Worm (Caenorhabditis elegans) whole organism, young adult: ENCODE results near the gene T27E4.7.

Experiments
- B0019.2 ChIP-seq: fragments of 200-800 bp; sonication (Bioruptor generic); conservative IDR thresholded peaks from 2 replicates; pipeline ENCODE4 v1.3.6; 2022; ENCODE audit warnings: missing genetic modification reagents, missing genetic modification characterization, missing compliant biosample characterization
- B0035.1 ChIP-seq: sonication (generic microtip); optimal IDR thresholded peaks from 2 replicates; lab custom pipeline; 2016; ENCODE audit warnings: missing genetic modification characterization, mild to moderate bottlenecking, missing compliant biosample characterization, missing genotype, missing genetic modification reagents
- C17E4.6 ChIP-seq: fragments of 200-800 bp; sonication (Bioruptor generic); IDR thresholded peaks from 2 replicates; pipeline ENCODE4 v1.3.6; 2022; ENCODE audit warnings: missing genetic modification reagents, missing genetic modification characterization, missing compliant biosample characterization
- F22D6.2 ChIP-seq: sonication (generic microtip); optimal IDR thresholded peaks from 2 replicates; lab custom pipeline; 2016; ENCODE audit warnings: mild to moderate bottlenecking, missing genetic modification characterization, missing compliant biosample characterization
- F49E8.2 ChIP-seq: sonication (generic microtip); optimal IDR thresholded peaks from 3 replicates; lab custom pipeline; 2017; ENCODE audit warnings: missing genetic modification characterization, mild to moderate bottlenecking, missing compliant biosample characterization, antibody characterized with exemption, moderate library complexity; ENCODE audit not compliant: insufficient read depth
- F55B11.4 ChIP-seq: sonication (generic microtip); optimal IDR thresholded peaks from 2 replicates; lab custom pipeline; 2016; ENCODE audit warnings: missing compliant biosample characterization, missing genetic modification characterization, borderline replicate concordance; ENCODE audit not compliant: insufficient read depth
- F57C9.4 ChIP-seq: sonication (generic microtip); optimal IDR thresholded peaks from 2 replicates; lab custom pipeline; 2017; ENCODE audit warnings: mild to moderate bottlenecking, missing genetic modification characterization, missing compliant biosample characterization
- K11D2.4 ChIP-seq: fragments of 200-800 bp; sonication (Bioruptor generic); IDR thresholded peaks from 2 replicates; pipeline ENCODE4 v1.3.6; 2022; ENCODE audit warnings: missing genetic modification reagents, missing genetic modification characterization, missing compliant biosample characterization
- Y95B8A.8 ChIP-seq: fragments of 200-800 bp; sonication (Bioruptor generic); IDR thresholded peaks from 2 replicates; pipeline ENCODE4 v1.3.6; 2022; ENCODE audit warnings: missing genetic modification reagents, missing genetic modification characterization, missing compliant biosample characterization
- akir-1 ChIP-seq: fragments of 200-800 bp; sonication (Bioruptor generic); optimal IDR thresholded peaks from 2 replicates; lab custom pipeline; 2018; ENCODE audit warnings: mild to moderate bottlenecking, missing genetic modification characterization, moderate library complexity, missing compliant biosample characterization
- aptf-2 ChIP-seq: fragments of 200-800 bp; sonication (Bioruptor generic); conservative IDR thresholded peaks from 2 replicates; pipeline ENCODE4 v1.3.6; 2022; ENCODE audit warnings: missing genetic modification reagents, missing genetic modification characterization, missing compliant biosample characterization
- bed-2 ChIP-seq: fragments of 200-800 bp; sonication (Bioruptor generic); IDR thresholded peaks from 2 replicates; pipeline ENCODE4 v1.3.6; 2022; ENCODE audit warnings: missing genetic modification reagents, missing genetic modification characterization, missing compliant biosample characterization
- cebp-1 ChIP-seq, 2 experiments: fragments of 200-800 bp in 1 of 2; sonication (Bioruptor generic) in 1 of 2; sonication (generic microtip) in 1 of 2; IDR thresholded peaks in 1 of 2; optimal IDR thresholded peaks in 1 of 2; 2 replicates each; pipeline versions ENCODE4 v1.3.6 to Lab custom; 2017 to 2022; ENCODE audit warnings: missing compliant biosample characterization in 2 of 2, missing genetic modification characterization in 2 of 2, mild to moderate bottlenecking in 1 of 2, missing genetic modification reagents in 1 of 2, moderate library complexity in 1 of 2
- cebp-2 ChIP-seq: fragments of 200-800 bp; sonication (Bioruptor generic); IDR thresholded peaks from 2 replicates; pipeline ENCODE4 v1.3.6; 2022; ENCODE audit warnings: missing genetic modification characterization, missing compliant biosample characterization
- ceh-100 ChIP-seq: fragments of 200-800 bp; sonication (Bioruptor generic); IDR thresholded peaks from 2 replicates; pipeline ENCODE4 v1.3.6; 2022; ENCODE audit warnings: missing genetic modification reagents, missing genetic modification characterization, missing compliant biosample characterization
- ceh-27 ChIP-seq: fragments of 200-800 bp; sonication (Bioruptor generic); optimal IDR thresholded peaks from 2 replicates; lab custom pipeline; 2018; ENCODE audit warnings: mild to moderate bottlenecking, missing genetic modification characterization, moderate library complexity, missing compliant biosample characterization
- ceh-79 ChIP-seq: sonication (generic microtip); optimal IDR thresholded peaks from 2 replicates; lab custom pipeline; 2017; ENCODE audit warnings: mild to moderate bottlenecking, missing genetic modification characterization, missing compliant biosample characterization
- ceh-91 ChIP-seq: fragments of 200-800 bp; sonication (Bioruptor generic); IDR thresholded peaks from 2 replicates; pipeline ENCODE4 v1.3.6; 2022; ENCODE audit warnings: missing genetic modification reagents, missing genetic modification characterization, missing compliant biosample characterization
- chd-7 ChIP-seq: sonication (generic microtip); optimal IDR thresholded peaks from 2 replicates; lab custom pipeline; 2016; ENCODE audit warnings: mild to moderate bottlenecking, missing genetic modification characterization, moderate library complexity, missing compliant biosample characterization
- dox-1 ChIP-seq: fragments of 200-800 bp; sonication (Bioruptor generic); IDR thresholded peaks from 2 replicates; pipeline ENCODE4 v1.3.6; 2022; ENCODE audit warnings: missing genetic modification reagents, missing genetic modification characterization, missing compliant biosample characterization
- dpff-1 ChIP-seq: sonication (generic microtip); optimal IDR thresholded peaks from 2 replicates; lab custom pipeline; 2017; ENCODE audit warnings: mild to moderate bottlenecking, missing genetic modification characterization, missing compliant biosample characterization
- egl-18 ChIP-seq: fragments of 200-800 bp; sonication (Bioruptor generic); IDR thresholded peaks from 2 replicates; pipeline ENCODE4 v1.3.6; 2022; ENCODE audit warnings: missing genetic modification reagents, missing genetic modification characterization, missing compliant biosample characterization
- ekl-4 ChIP-seq: fragments of 200-800 bp; sonication (Bioruptor generic); IDR thresholded peaks from 2 replicates; pipeline ENCODE4 v1.3.6; 2022; ENCODE audit warnings: missing genetic modification reagents, missing genetic modification characterization, missing compliant biosample characterization
- ets-4 ChIP-seq: fragments of 200-800 bp; sonication (Bioruptor generic); optimal IDR thresholded peaks from 2 replicates; lab custom pipeline; 2018; ENCODE audit warnings: mild to moderate bottlenecking, missing genetic modification characterization, missing compliant biosample characterization
- him-1 ChIP-seq: sonication (generic microtip); optimal IDR thresholded peaks from 2 replicates; lab custom pipeline; 2016; ENCODE audit warnings: missing genotype, missing genetic modification reagents, missing genetic modification characterization, missing compliant biosample characterization
- hlh-12 ChIP-seq: sonication (generic microtip); optimal IDR thresholded peaks from 2 replicates; lab custom pipeline; 2016; ENCODE audit warnings: missing genetic modification characterization, missing compliant biosample characterization
- hlh-26 ChIP-seq: fragments of 200-800 bp; sonication (Bioruptor generic); conservative IDR thresholded peaks from 2 replicates; pipeline ENCODE4 v1.3.6; 2022; ENCODE audit warnings: missing genetic modification reagents, missing genetic modification characterization, missing compliant biosample characterization
- let-526 ChIP-seq: fragments of 200-800 bp; sonication (Bioruptor generic); IDR thresholded peaks from 2 replicates; pipeline ENCODE4 v1.3.6; 2022; ENCODE audit warnings: missing genetic modification reagents, missing genetic modification characterization, missing compliant biosample characterization
- let-607 ChIP-seq, 2 experiments: fragments of 200-800 bp in 1 of 2; sonication (Bioruptor generic) in 1 of 2; sonication (generic microtip) in 1 of 2; optimal IDR thresholded peaks; 2 replicates each; lab custom pipeline; 2016 to 2018; ENCODE audit warnings: mild to moderate bottlenecking in 2 of 2, missing compliant biosample characterization in 2 of 2, missing genetic modification characterization in 2 of 2, moderate library complexity in 2 of 2, missing genotype in 1 of 2
- lin-26 ChIP-seq: fragments of 200-800 bp; sonication (Bioruptor generic); IDR thresholded peaks from 2 replicates; pipeline ENCODE4 v1.3.6; 2022; ENCODE audit warnings: missing genetic modification reagents, missing genetic modification characterization, missing compliant biosample characterization
- lsl-1 ChIP-seq: fragments of 200-800 bp; sonication (Bioruptor generic); optimal IDR thresholded peaks from 2 replicates; lab custom pipeline; 2018; ENCODE audit warnings: mild to moderate bottlenecking, missing genetic modification characterization, moderate library complexity, missing compliant biosample characterization
- mel-28 ChIP-seq: sonication (generic microtip); optimal IDR thresholded peaks from 2 replicates; lab custom pipeline; 2016; ENCODE audit warnings: borderline replicate concordance, mild to moderate bottlenecking, missing genetic modification characterization, missing compliant biosample characterization
- nfya-2 ChIP-seq: fragments of 200-800 bp; sonication (Bioruptor generic); IDR thresholded peaks from 2 replicates; pipeline ENCODE4 v1.3.6; 2022; ENCODE audit warnings: missing genetic modification reagents, missing genetic modification characterization, missing compliant biosample characterization
- pbrm-1 ChIP-seq: fragments of 200-800 bp; sonication (Bioruptor generic); IDR thresholded peaks from 2 replicates; pipeline ENCODE4 v1.3.6; 2022; ENCODE audit warnings: missing genetic modification reagents, missing genetic modification characterization, missing compliant biosample characterization
- sea-2 ChIP-seq: fragments of 200-800 bp; sonication (Bioruptor generic); IDR thresholded peaks from 2 replicates; pipeline ENCODE4 v1.3.6; 2022; ENCODE audit warnings: missing genetic modification characterization, missing compliant biosample characterization
- snpc-1.1 ChIP-seq: sonication (generic microtip); optimal IDR thresholded peaks from 2 replicates; lab custom pipeline; 2017; ENCODE audit warnings: missing genetic modification characterization, mild to moderate bottlenecking, missing compliant biosample characterization, antibody characterized with exemption, moderate library complexity, missing genotype, missing genetic modification reagents; ENCODE audit not compliant: insufficient read depth
- xnd-1 ChIP-seq: sonication (generic microtip); optimal IDR thresholded peaks from 2 replicates; lab custom pipeline; 2016; ENCODE audit warnings: missing genotype, missing genetic modification reagents, missing genetic modification characterization, missing compliant biosample characterization
- ztf-22 ChIP-seq: fragments of 200-800 bp; sonication (Bioruptor generic); optimal IDR thresholded peaks from 2 replicates; lab custom pipeline; 2018; ENCODE audit warnings: mild to moderate bottlenecking, missing genetic modification characterization, moderate library complexity, missing compliant biosample characterization
- ztf-6 ChIP-seq: fragments of 200-800 bp; sonication (Bioruptor generic); IDR thresholded peaks from 2 replicates; pipeline ENCODE4 v1.3.6; 2022; ENCODE audit warnings: missing genetic modification reagents, missing genetic modification characterization, missing compliant biosample characterization

The T27E4.7 gene

ce11 chrV:9079965-9080432 is 3.9 kb upstream of the T27E4.7 start (continued):
- TF ChIP-seq ztf-22 (peak; percentile 87), bed-2 (GFP tag; lab: Robert Waterston, UW) (no peak), mel-28 (no peak), F22D6.2 (no peak), let-607 (tag; optimal IDR thresholded peaks at IDR 0.05; lab: Kevin White, UChicago) (peak; percentile 53 to 74), ceh-79 (no peak), ceh-100 (GFP tag; lab: Robert Waterston, UW) (no peak), F57C9.4 (no peak), hlh-12 (tag; lab: Kevin White, UChicago) (no peak), snpc-1.1 (tag; lab: Kevin White, UChicago) (no peak), dox-1 (peak; percentile 69; the same call in 1 of the 2 replicates), nfya-2 (GFP tag; lab: Robert Waterston, UW) (no peak), cebp-2 (GFP tag; lab: Robert Waterston, UW) (no peak), dpff-1 (tag; lab: Kevin White, UChicago) (no peak), B0019.2 (GFP tag; lab: Robert Waterston, UW) (no peak), F55B11.4 (tag; lab: Kevin White, UChicago) (no peak), F49E8.2 (tag; lab: Kevin White, UChicago) (no peak), ekl-4 (no peak), cebp-1 (GFP tag; IDR thresholded peaks at IDR 0.05; lab: Robert Waterston, UW) (peak; percentile 22; the same call in 1 of the 2 replicates), cebp-1 (tag; optimal IDR thresholded peaks at IDR 0.05; lab: Kevin White, UChicago) (peak; percentile 68), him-1 (no peak), pbrm-1 (GFP tag; lab: Robert Waterston, UW) (peak; percentile 37; the same call in 1 of the 2 replicates), Y95B8A.8 (GFP tag; lab: Robert Waterston, UW) (0 out of 2 replicates have a peak, but pooled peaks have one; percentile 36), ceh-91 (no peak), chd-7 (tag; lab: Kevin White, UChicago) (peak; percentile 47), sea-2 (no peak), lsl-1 (GFP tag; lab: Kevin White, UChicago) (no peak), let-526 (GFP tag; lab: Robert Waterston, UW) (peak; percentile 4; the same call in 1 of the 2 replicates), ztf-6 (GFP tag; lab: Robert Waterston, UW) (no peak), ets-4 (GFP tag; lab: Kevin White, UChicago) (peak; percentile 92), egl-18 (GFP tag; lab: Robert Waterston, UW) (no peak), K11D2.4 (GFP tag; lab: Robert Waterston, UW) (no peak), ceh-27 (GFP tag; lab: Kevin White, UChicago) (no peak), C17E4.6 (no peak), akir-1 (no peak), B0035.1 (tag; lab: Kevin White, UChicago) (no peak), hlh-26 (GFP tag; lab: Robert Waterston, UW) (no peak), lin-26 (GFP tag; lab: Robert Waterston, UW) (no peak), xnd-1 (tag; lab: Kevin White, UChicago) (no peak), aptf-2 (GFP tag; lab: Robert Waterston, UW) (no peak)
